Fruit fly (Drosophila melanogaster): Measurements from ENCODE around the gene CG43732.
A peak's percentile ranks its signal among the peaks of the same experiment; 100 is the strongest.

The CG43732 gene

dm6 chr3R:18985114-18985785 lies 35.3 kb downstream of the CG43732 start (continued):
- TF ChIP-seq CG14667 (GFP tag; IDR thresholded peaks at IDR 0.05) (no peak), gce (GFP tag; IDR thresholded peaks at IDR 0.05) (no peak), CG17385 (GFP tag; optimal IDR thresholded peaks at IDR 0.05) (no peak), CG13424 (tag; optimal IDR thresholded peaks at IDR 0.05) (no peak), bigmax (GFP tag; optimal IDR thresholded peaks at IDR 0.05) (no peak), tll (GFP tag; optimal IDR thresholded peaks at IDR 0.05) (no peak), salm (tag; optimal IDR thresholded peaks at IDR 0.05) (no peak), nmo (GFP tag; optimal IDR thresholded peaks at IDR 0.05) (no peak), CG9609 (GFP tag; optimal IDR thresholded peaks at IDR 0.05) (no peak), CG2875 (GFP tag; optimal IDR thresholded peaks at IDR 0.05) (no peak), CoRest (tag; optimal IDR thresholded peaks at IDR 0.05) (peak; percentile 54), gfzf (GFP tag; optimal IDR thresholded peaks at IDR 0.05) (no peak), unc-4 (GFP tag; IDR thresholded peaks at IDR 0.05; ENCODE audit: partially characterized antibody) (no peak), otp (GFP tag; IDR thresholded peaks at IDR 0.05) (no peak), Ets97D (GFP tag; optimal IDR thresholded peaks at IDR 0.05) (no peak), CG6813 (GFP tag; optimal IDR thresholded peaks at IDR 0.05) (no peak), CG7271 (tag; optimal IDR thresholded peaks at IDR 0.05) (no peak), fru (optimal IDR thresholded peaks at IDR 0.05) (no peak), Rfx (GFP tag; IDR thresholded peaks at IDR 0.05) (no peak), Lhr (GFP tag; optimal IDR thresholded peaks at IDR 0.05) (no peak), CG4820 (GFP tag; optimal IDR thresholded peaks at IDR 0.05) (no peak), CrebB (tag; optimal IDR thresholded peaks at IDR 0.05) (no peak), br (optimal IDR thresholded peaks at IDR 0.05) (no peak), CG2199 (GFP tag; IDR thresholded peaks at IDR 0.05) (no peak), CG3281 (GFP tag; optimal IDR thresholded peaks at IDR 0.05) (peak; percentile 78), lab (GFP tag; optimal IDR thresholded peaks at IDR 0.05) (peak; percentile 73), insv (GFP tag; optimal IDR thresholded peaks at IDR 0.05) (no peak), CG16815 (GFP tag; optimal IDR thresholded peaks at IDR 0.05) (peak; percentile 54), pnt (GFP tag; optimal IDR thresholded peaks at IDR 0.05) (no peak), CG8290 (GFP tag; optimal IDR thresholded peaks at IDR 0.05) (no peak), CG8290 (tag; optimal IDR thresholded peaks at IDR 0.05) (no peak), GATAe (GFP tag; conservative IDR thresholded peaks at IDR 0.05) (peak; percentile 68), Bgb (GFP tag; IDR thresholded peaks at IDR 0.05; ENCODE audit: partially characterized antibody) (no peak), abd-A (tag; optimal IDR thresholded peaks at IDR 0.05) (no peak), CG4617 (GFP tag; optimal IDR thresholded peaks at IDR 0.05; ENCODE audit: borderline replicate concordance) (no peak), CG7963 (GFP tag; IDR thresholded peaks at IDR 0.05; ENCODE audit: partially characterized antibody) (no peak), CG2129 (GFP tag; IDR thresholded peaks at IDR 0.05; ENCODE audit: partially characterized antibody) (no peak), nerfin-2 (GFP tag; IDR thresholded peaks at IDR 0.05; ENCODE audit: partially characterized antibody) (no peak), CG12236 (GFP tag; optimal IDR thresholded peaks at IDR 0.05) (no peak), maf-S (GFP tag; optimal IDR thresholded peaks at IDR 0.05) (no peak), CG18619 (GFP tag; optimal IDR thresholded peaks at IDR 0.05) (peak; percentile 35), NC2β (GFP tag; optimal IDR thresholded peaks at IDR 0.05) (no peak), CG6854 (GFP tag; optimal IDR thresholded peaks at IDR 0.05) (peak; percentile 21), fd102C (GFP tag; optimal IDR thresholded peaks at IDR 0.05) (no peak), CG1024 (GFP tag; IDR thresholded peaks at IDR 0.05) (no peak), CG12942 (GFP tag; optimal IDR thresholded peaks at IDR 0.05) (no peak), CG3847 (GFP tag; IDR thresholded peaks at IDR 0.05) (0 out of 2 replicates have a peak, but pooled peaks have one; percentile 27), knrl (GFP tag; IDR thresholded peaks at IDR 0.05; ENCODE audit: partially characterized antibody) (no peak), Jarid2 (GFP tag; optimal IDR thresholded peaks at IDR 0.05) (no peak), Dbx (GFP tag; IDR thresholded peaks at IDR 0.05) (peak; percentile 63; the same call in 1 of the 3 replicates)
